Worm (Caenorhabditis elegans) whole organism, early embryonic: ENCODE data around the gene rga-8.

Experiments
- B0310.2 ChIP-seq: sonication (generic microtip); optimal IDR thresholded peaks from 2 replicates; lab custom pipeline; 2016; ENCODE audit warnings: mild to moderate bottlenecking, missing genetic modification characterization, missing compliant biosample characterization
- F13C5.2 ChIP-seq: sonication (generic microtip); optimal IDR thresholded peaks from 2 replicates; lab custom pipeline; 2017; ENCODE audit warnings: mild to moderate bottlenecking, missing genetic modification characterization, inconsistent platforms, missing compliant biosample characterization
- aly-1 ChIP-seq: sonication (generic microtip); optimal IDR thresholded peaks from 2 replicates; lab custom pipeline; 2016; ENCODE audit warnings: missing genetic modification characterization, missing compliant biosample characterization
- ama-1 ChIP-seq: fragments of 150-350 bp; optimal IDR thresholded peaks from 2 replicates; lab custom pipeline; 2014
- ceh-13 ChIP-seq: fragments of 200-800 bp; sonication (Bioruptor generic); optimal IDR thresholded peaks from 2 replicates; lab custom pipeline; 2018; ENCODE audit warnings: mild to moderate bottlenecking, missing genetic modification characterization, missing compliant biosample characterization
- ceh-36 ChIP-seq: sonication (generic microtip); optimal IDR thresholded peaks from 2 replicates; lab custom pipeline; 2016; ENCODE audit warnings: missing genetic modification characterization, inconsistent platforms, missing compliant biosample characterization
- ets-7 ChIP-seq: sonication (generic microtip); optimal IDR thresholded peaks from 2 replicates; lab custom pipeline; 2016; ENCODE audit warnings: missing genotype, missing genetic modification characterization, missing compliant biosample characterization
- flt-1 ChIP-seq: fragments of 200-800 bp; sonication (Bioruptor generic); IDR thresholded peaks from 2 replicates; pipeline ENCODE4 v1.3.6; 2022; ENCODE audit warnings: missing genetic modification characterization, missing compliant biosample characterization
- hmg-4 ChIP-seq: fragments of 200-800 bp; sonication (Bioruptor generic); optimal IDR thresholded peaks from 2 replicates; lab custom pipeline; 2018; ENCODE audit warnings: mild to moderate bottlenecking, missing genetic modification characterization, missing compliant biosample characterization
- hnd-1 ChIP-seq: sonication (generic microtip); optimal IDR thresholded peaks from 2 replicates; lab custom pipeline; 2016; ENCODE audit warnings: missing genetic modification characterization, missing compliant biosample characterization
- scrt-1 ChIP-seq: fragments of 200-800 bp; sonication (Bioruptor generic); IDR thresholded peaks from 2 replicates; pipeline ENCODE4 v1.3.6; 2022; ENCODE audit warnings: missing genetic modification characterization, missing compliant biosample characterization
- sea-1 ChIP-seq: fragments of 200-800 bp; sonication (Bioruptor generic); conservative IDR thresholded peaks from 2 replicates; pipeline ENCODE4 v1.3.6; 2022; ENCODE audit warnings: missing genetic modification characterization, missing compliant biosample characterization
- tbx-11 ChIP-seq: fragments of 200-800 bp; sonication (Bioruptor generic); IDR thresholded peaks from 2 replicates; pipeline ENCODE4 v1.3.6; 2022; ENCODE audit warnings: missing genetic modification characterization, missing compliant biosample characterization
- tbx-37 ChIP-seq: fragments of 200-800 bp; sonication (Bioruptor generic); conservative IDR thresholded peaks from 2 replicates; pipeline ENCODE4 v1.3.6; 2022; ENCODE audit warnings: missing genetic modification reagents, missing genetic modification characterization, missing compliant biosample characterization

DNA sequence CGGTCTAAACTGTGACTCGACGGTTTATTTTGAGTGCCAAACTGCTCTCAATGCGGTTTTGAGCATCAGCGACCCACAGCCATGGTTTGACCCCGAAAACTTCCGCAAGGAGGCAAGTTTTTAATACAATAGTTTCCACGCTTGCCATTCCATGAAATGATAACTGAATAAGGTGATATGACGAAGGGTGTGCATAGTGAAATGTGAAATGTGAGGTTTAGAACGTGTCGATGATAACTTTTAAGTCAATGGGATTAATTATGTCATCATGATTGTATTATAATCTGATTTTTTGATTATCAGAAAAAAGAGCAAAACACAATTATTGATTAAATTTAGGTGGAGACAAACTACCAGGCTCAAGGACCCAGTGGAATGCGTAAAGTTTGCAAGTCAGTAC, 24.3 kb downstream of the rga-8 start:
- TF ChIP-seq sea-1 (GFP tag; lab: Robert Waterston, UW) (no peak), hmg-4 (GFP tag; lab: Kevin White, UChicago) (no peak), B0310.2 (tag; lab: Kevin White, UChicago) (no peak), ceh-36 (tag; lab: Kevin White, UChicago) (no peak), tbx-11 (GFP tag; lab: Robert Waterston, UW) (no peak), ama-1 (lab: Kevin White, UChicago) (no peak), scrt-1 (GFP tag; lab: Robert Waterston, UW) (no peak), flt-1 (no peak), F13C5.2 (no peak), hnd-1 (tag; lab: Kevin White, UChicago) (no peak), ets-7 (tag; lab: Kevin White, UChicago) (no peak), ceh-13 (GFP tag; lab: Kevin White, UChicago) (no peak), aly-1 (tag; lab: Kevin White, UChicago) (no peak), tbx-37 (no peak)
